Fruit fly (Drosophila melanogaster): Measurements from ENCODE around the gene Eno.

The Eno gene

DNA sequence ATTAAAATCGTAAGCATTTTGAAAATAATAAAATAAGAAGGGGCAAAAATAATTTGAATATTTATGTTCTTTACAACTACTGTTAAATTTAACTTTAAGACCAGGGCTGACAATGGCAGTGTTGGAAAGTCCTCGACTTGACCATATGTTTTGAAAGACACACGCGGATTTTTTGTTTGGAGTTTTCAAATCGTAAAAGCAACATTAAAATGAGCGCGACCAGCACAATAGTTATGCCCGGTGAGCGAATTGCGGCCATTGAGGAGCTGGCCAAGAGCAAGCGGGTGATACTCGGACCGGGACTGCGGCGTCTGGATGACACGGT is 854 bp downstream of the Eno start, which contains the start of gene Rrp40:
TSS of gene Rrp40 (plus strand) at position 113 of the 325 bp plus-strand sequence.
- no peak for TF ChIP-seq h (optimal IDR thresholded peaks at IDR 0.05)

DNA sequence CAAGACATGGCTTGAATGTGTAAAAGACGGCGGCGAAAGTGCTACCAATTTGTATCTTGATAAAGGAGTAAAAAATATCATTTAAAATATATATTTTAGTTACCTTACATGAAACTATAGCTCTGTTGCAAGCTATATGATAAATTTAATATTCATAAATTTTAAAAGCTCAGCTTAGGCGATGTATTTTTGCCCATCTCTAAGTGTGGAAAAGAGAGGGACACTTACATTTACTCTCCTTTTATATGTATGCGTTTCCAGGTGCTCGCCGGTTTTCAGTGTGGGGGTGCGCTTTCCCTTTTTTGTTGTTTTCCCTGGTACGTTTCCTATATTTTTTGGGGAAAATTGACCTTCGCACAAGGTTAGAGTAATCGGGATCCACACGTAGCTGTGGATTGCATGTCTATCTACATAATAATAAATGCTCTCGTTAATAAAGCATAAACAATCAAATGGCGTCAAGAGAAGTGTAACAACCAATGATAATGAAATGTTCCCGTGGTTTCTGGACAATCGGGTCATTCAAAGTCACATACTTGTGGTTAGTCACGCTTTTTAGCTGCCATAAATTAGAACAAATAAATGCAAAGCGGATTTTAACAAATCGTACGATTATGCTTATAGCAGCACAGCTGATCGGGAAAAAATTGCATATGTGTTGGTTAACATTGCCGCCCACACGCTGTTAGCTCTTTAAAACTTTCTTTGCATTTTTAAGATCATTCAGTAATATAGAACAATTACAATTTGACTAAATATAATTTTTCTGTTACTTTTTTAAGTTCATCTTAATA is 1.4 kb downstream of the Eno start:
- TF ChIP-seq insv (optimal IDR thresholded peaks at IDR 0.05) (no peak), psq (optimal IDR thresholded peaks at IDR 0.05) (no peak), Myc (optimal IDR thresholded peaks at IDR 0.05) (no peak), ttk (optimal IDR thresholded peaks at IDR 0.05) (no peak), h (optimal IDR thresholded peaks at IDR 0.05) (no peak), Sin3A (optimal IDR thresholded peaks at IDR 0.05) (no peak)

- TF ChIP-seq ttk (optimal IDR thresholded peaks at IDR 0.05) (no peak), Myc (optimal IDR thresholded peaks at IDR 0.05) (no peak), psq (optimal IDR thresholded peaks at IDR 0.05) (no peak), Sin3A (optimal IDR thresholded peaks at IDR 0.05) (no peak), insv (optimal IDR thresholded peaks at IDR 0.05) (no peak), h (optimal IDR thresholded peaks at IDR 0.05) (no peak)
Observed at dm6 chr2L:1727162-1727825, 2.1 kb downstream of the Eno start.

dm6 chr2L:1724592-1724940 is 4.9 kb downstream of the Eno start:
- no peak for TF ChIP-seq Myc (optimal IDR thresholded peaks at IDR 0.05)
- no peak for TF ChIP-seq ttk (optimal IDR thresholded peaks at IDR 0.05)
- TF ChIP-seq psq (optimal IDR thresholded peaks at IDR 0.05) = no peak
- no peak for TF ChIP-seq insv (optimal IDR thresholded peaks at IDR 0.05)
- no peak for TF ChIP-seq h (optimal IDR thresholded peaks at IDR 0.05)
- no peak for TF ChIP-seq Sin3A (optimal IDR thresholded peaks at IDR 0.05)

DNA sequence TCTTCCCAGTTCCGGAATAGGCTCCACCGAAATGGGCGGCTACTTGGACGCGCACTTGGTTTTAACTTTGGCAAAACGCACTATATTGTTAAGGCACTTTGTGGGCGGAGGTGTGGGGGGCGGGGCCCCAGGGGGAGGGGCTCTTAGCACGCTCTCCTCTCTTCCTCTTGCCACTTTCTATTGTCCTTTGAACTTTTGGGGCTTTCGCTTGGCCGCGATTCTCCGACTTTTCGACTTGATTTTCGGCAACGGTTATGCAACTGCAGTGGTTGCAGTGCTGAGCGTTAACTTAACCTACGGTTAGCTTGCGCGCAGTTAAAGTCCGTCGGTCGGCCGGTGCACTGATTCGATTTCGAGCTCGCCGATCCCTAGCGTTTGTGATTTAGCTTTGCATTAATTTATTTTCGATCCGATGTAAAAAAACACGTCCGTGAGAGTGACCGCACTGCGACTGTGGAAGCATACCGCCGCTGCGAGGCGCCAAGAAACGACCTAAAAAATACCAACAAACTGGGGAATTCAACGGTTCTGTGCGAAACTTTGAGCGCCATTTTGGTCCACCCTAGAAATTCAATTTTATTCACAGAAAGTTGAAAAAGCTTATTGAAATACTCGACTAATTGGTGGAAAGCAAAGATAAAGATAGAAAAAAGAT is 5.4 kb downstream of the Eno start, which contains the start of gene Rim2:
TSS of gene Rim2 (minus strand) at position 452 of the 655 bp plus-strand sequence.
- TF ChIP-seq ttk (optimal IDR thresholded peaks at IDR 0.05) (no peak), h (optimal IDR thresholded peaks at IDR 0.05) (no peak), Myc (optimal IDR thresholded peaks at IDR 0.05) (no peak)

DNA sequence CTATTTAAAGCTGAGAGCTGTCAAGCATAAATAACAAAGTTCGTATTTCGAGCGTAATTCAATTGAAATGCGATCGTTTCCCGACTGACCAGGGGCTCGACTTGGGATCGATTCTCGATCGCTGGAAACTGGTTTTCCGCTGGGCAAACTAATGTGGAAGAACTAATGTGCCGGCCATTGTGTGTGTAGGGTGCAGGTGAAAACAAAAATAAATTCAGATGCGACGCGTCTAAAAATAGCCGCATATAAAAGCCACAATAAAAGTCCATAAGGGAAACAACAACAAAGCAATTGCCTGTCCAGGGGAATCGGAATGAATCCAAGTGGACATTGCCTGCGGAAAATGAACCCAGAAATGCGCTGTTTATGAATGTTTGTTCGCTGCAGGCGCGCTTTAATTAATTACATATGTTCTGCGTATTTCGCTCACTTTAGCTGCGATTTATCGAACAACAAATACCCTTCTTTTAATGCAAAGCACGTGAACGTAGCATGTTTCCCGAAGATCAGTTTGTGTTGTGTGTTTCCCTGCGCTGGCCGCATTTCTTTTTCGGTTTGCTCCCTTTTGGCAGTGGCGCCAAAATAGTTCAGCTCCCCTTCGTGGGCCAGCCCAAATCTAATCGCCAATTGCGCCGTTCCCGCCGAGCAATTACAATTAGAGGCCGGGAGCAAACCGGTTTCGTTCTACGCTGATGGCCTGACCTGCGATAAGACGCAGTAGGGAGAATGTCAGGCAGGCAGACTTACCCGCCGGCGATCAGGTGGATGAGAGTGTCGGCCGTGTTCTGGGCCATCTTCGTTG is 6.1 kb downstream of the Eno start:
- TF ChIP-seq psq (optimal IDR thresholded peaks at IDR 0.05) = no peak
- no peak for TF ChIP-seq ttk (optimal IDR thresholded peaks at IDR 0.05)
- TF ChIP-seq Sin3A (optimal IDR thresholded peaks at IDR 0.05) = no peak
- TF ChIP-seq insv (optimal IDR thresholded peaks at IDR 0.05) = no peak
- no peak for TF ChIP-seq Myc (optimal IDR thresholded peaks at IDR 0.05)
- TF ChIP-seq h (optimal IDR thresholded peaks at IDR 0.05) = no peak

- no peak for TF ChIP-seq psq (optimal IDR thresholded peaks at IDR 0.05)
- TF ChIP-seq ttk (optimal IDR thresholded peaks at IDR 0.05) = no peak
- TF ChIP-seq insv (optimal IDR thresholded peaks at IDR 0.05) = no peak
- no peak for TF ChIP-seq h (optimal IDR thresholded peaks at IDR 0.05)
- no peak for TF ChIP-seq Sin3A (optimal IDR thresholded peaks at IDR 0.05)
- no peak for TF ChIP-seq Myc (optimal IDR thresholded peaks at IDR 0.05)
Observed at dm6 chr2L:1722260-1722659, 7.2 kb downstream of the Eno start.

DNA sequence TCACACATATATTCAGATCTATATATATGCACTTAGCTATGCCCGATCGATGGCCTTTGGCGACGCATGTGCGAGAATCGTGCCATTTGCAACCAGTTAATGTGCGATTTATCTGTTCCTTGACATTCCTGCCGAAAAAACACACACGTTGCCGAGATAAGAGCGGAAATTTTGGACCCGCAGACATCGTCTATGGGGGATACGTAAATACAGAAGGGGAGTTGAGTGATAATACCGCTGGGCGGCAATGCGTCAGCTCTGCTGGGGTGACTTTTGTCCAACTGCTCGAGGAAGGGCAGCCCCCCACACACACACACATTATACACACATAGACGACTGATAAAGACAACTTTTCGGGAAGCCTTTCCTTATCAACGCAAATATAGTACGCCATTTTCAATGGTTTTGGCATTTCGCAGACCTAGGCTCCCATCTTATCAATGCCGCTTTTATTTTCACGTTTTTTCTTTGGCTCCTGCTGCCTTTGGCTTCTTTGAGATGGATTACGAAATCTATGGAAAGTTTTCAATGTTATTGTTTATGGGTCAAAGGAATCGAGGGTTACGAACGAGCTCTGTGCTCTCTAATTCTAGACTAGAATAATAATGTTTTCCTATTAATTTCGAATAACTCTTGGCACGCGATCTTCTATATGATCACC is 8.5 kb downstream of the Eno start:
- TF ChIP-seq ttk (optimal IDR thresholded peaks at IDR 0.05) = no peak
- TF ChIP-seq h (optimal IDR thresholded peaks at IDR 0.05) = no peak
- TF ChIP-seq psq (optimal IDR thresholded peaks at IDR 0.05) = no peak
- TF ChIP-seq Myc (optimal IDR thresholded peaks at IDR 0.05) = no peak
- TF ChIP-seq insv (optimal IDR thresholded peaks at IDR 0.05) = no peak
- TF ChIP-seq Sin3A (optimal IDR thresholded peaks at IDR 0.05) = no peak

DNA sequence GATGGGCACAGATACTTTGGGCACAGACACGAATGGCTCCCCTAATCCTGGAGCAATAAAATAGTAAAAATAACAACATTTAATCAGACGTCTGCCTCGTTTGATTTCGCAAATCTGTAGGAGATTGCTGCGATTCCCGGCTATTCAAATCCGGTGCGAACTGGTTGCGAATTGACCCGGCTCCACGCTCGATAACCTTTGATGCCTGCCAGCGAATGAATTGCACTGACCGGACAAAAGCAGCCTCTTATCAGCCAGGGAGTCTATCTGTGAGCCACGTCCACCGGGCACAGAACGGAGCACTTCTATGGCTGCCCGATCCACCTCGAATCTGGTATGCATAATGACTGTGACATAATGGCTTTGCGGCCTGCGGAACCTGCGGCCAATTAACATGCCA is 9.5 kb downstream of the Eno start:
- TF ChIP-seq Myc (optimal IDR thresholded peaks at IDR 0.05) (no peak), psq (optimal IDR thresholded peaks at IDR 0.05) (no peak), h (optimal IDR thresholded peaks at IDR 0.05) (no peak), Sin3A (optimal IDR thresholded peaks at IDR 0.05) (no peak)

DNA sequence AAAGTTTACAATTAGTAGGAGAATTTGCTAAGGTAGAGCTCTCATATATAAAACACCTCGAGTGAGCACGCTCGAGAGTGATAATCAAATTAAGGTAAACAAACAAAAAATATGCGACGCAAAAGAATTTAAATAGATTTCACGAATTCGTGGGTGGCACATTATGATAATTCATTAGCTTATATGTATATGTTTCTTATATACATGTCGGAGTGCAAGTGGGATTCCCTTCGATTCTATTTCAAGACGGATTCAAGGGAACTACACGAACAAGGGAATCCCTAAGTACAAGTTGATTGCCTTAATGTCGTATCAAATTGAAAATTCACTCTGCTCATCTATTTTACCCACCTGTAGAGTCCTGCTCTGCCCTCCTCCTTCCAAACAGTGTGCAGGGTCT is 12.2 kb downstream of the Eno start:
- TF ChIP-seq ttk (optimal IDR thresholded peaks at IDR 0.05) = no peak

dm6 chr2L:1715699-1716333 is 13.6 kb downstream of the Eno start, which contains the start of gene frtz:
frtz (minus strand) TSS chr2L:1715851.
- TF ChIP-seq Myc (optimal IDR thresholded peaks at IDR 0.05) (no peak), h (optimal IDR thresholded peaks at IDR 0.05) (no peak), psq (optimal IDR thresholded peaks at IDR 0.05) (no peak), ttk (optimal IDR thresholded peaks at IDR 0.05) (no peak), insv (optimal IDR thresholded peaks at IDR 0.05) (no peak), Sin3A (optimal IDR thresholded peaks at IDR 0.05) (no peak)
